Worm (Caenorhabditis elegans) whole organism, young adult: ENCODE results near the gene taf-8.

ENCODE experiments used
- B0035.1 ChIP-seq: sonication (generic microtip); optimal IDR thresholded peaks from 2 replicates; lab custom pipeline; 2016; ENCODE audit warnings: missing genetic modification characterization, mild to moderate bottlenecking, missing compliant biosample characterization, missing genotype, missing genetic modification reagents
- D2030.7 ChIP-seq: fragments of 200-800 bp; sonication (Bioruptor generic); IDR thresholded peaks from 2 replicates; pipeline ENCODE4 v1.3.6; 2022; ENCODE audit warnings: missing genetic modification reagents, missing genetic modification characterization, missing compliant biosample characterization
- F10E7.11 ChIP-seq: sonication (generic microtip); optimal IDR thresholded peaks from 2 replicates; lab custom pipeline; 2017; ENCODE audit warnings: mild to moderate bottlenecking, missing genetic modification characterization, moderate library complexity, missing compliant biosample characterization
- F37B4.10 ChIP-seq: fragments of 200-800 bp; sonication (Bioruptor generic); IDR thresholded peaks from 2 replicates; pipeline ENCODE4 v1.3.6; 2022; ENCODE audit warnings: missing genetic modification characterization, missing compliant biosample characterization
- F49E8.2 ChIP-seq: sonication (generic microtip); optimal IDR thresholded peaks from 3 replicates; lab custom pipeline; 2017; ENCODE audit warnings: missing genetic modification characterization, mild to moderate bottlenecking, missing compliant biosample characterization, antibody characterized with exemption, moderate library complexity; ENCODE audit not compliant: insufficient read depth
- F52B5.7 ChIP-seq: sonication (generic microtip); optimal IDR thresholded peaks from 2 replicates; lab custom pipeline; 2016; ENCODE audit warnings: mild to moderate bottlenecking, missing genetic modification characterization, missing compliant biosample characterization
- K12H6.12 ChIP-seq: fragments of 200-800 bp; sonication (Bioruptor generic); optimal IDR thresholded peaks from 2 replicates; lab custom pipeline; 2018; ENCODE audit warnings: mild to moderate bottlenecking, missing genetic modification characterization, missing compliant biosample characterization
- T07F8.4 ChIP-seq: sonication (generic microtip); optimal IDR thresholded peaks from 2 replicates; lab custom pipeline; 2016; ENCODE audit warnings: mild to moderate bottlenecking, missing genetic modification characterization, moderate library complexity, missing compliant biosample characterization
- Y53F4B.3 ChIP-seq: fragments of 200-800 bp; sonication (Bioruptor generic); IDR thresholded peaks from 2 replicates; pipeline ENCODE4 v1.3.6; 2022; ENCODE audit warnings: missing genetic modification reagents, missing genetic modification characterization, missing compliant biosample characterization
- Y53G8AR.9 ChIP-seq: fragments of 200-800 bp; sonication (Bioruptor generic); conservative IDR thresholded peaks from 2 replicates; pipeline ENCODE4 v1.3.6; 2022; ENCODE audit warnings: missing genetic modification reagents, missing genetic modification characterization, missing compliant biosample characterization
- ZK185.1 ChIP-seq: sonication (generic microtip); optimal IDR thresholded peaks from 2 replicates; lab custom pipeline; 2016; ENCODE audit warnings: mild to moderate bottlenecking, missing genetic modification characterization, missing compliant biosample characterization; ENCODE audit not compliant: poor library complexity, severe bottlenecking
- attf-5 ChIP-seq: fragments of 200-800 bp; sonication (Bioruptor generic); optimal IDR thresholded peaks from 2 replicates; lab custom pipeline; 2018; ENCODE audit warnings: mild to moderate bottlenecking, missing genetic modification characterization, missing compliant biosample characterization
- bed-1 ChIP-seq: fragments of 200-800 bp; sonication (Bioruptor generic); IDR thresholded peaks from 2 replicates; pipeline ENCODE4 v1.3.6; 2022; ENCODE audit warnings: missing genetic modification reagents, missing genetic modification characterization, missing compliant biosample characterization
- ceh-58 ChIP-seq: fragments of 200-800 bp; sonication (Bioruptor generic); IDR thresholded peaks from 2 replicates; pipeline ENCODE4 v1.3.6; 2022; ENCODE audit warnings: missing genetic modification characterization, missing compliant biosample characterization
- ceh-79 ChIP-seq: sonication (generic microtip); optimal IDR thresholded peaks from 2 replicates; lab custom pipeline; 2017; ENCODE audit warnings: mild to moderate bottlenecking, missing genetic modification characterization, missing compliant biosample characterization
- die-1 ChIP-seq: sonication (generic microtip); optimal IDR thresholded peaks from 2 replicates; lab custom pipeline; 2016; ENCODE audit warnings: missing genotype, mild to moderate bottlenecking, missing genetic modification characterization, missing compliant biosample characterization
- dox-1 ChIP-seq: fragments of 200-800 bp; sonication (Bioruptor generic); IDR thresholded peaks from 2 replicates; pipeline ENCODE4 v1.3.6; 2022; ENCODE audit warnings: missing genetic modification reagents, missing genetic modification characterization, missing compliant biosample characterization
- dpff-1 ChIP-seq: sonication (generic microtip); optimal IDR thresholded peaks from 2 replicates; lab custom pipeline; 2017; ENCODE audit warnings: mild to moderate bottlenecking, missing genetic modification characterization, missing compliant biosample characterization
- egl-18 ChIP-seq: fragments of 200-800 bp; sonication (Bioruptor generic); IDR thresholded peaks from 2 replicates; pipeline ENCODE4 v1.3.6; 2022; ENCODE audit warnings: missing genetic modification reagents, missing genetic modification characterization, missing compliant biosample characterization
- fkh-3 ChIP-seq: sonication (generic microtip); optimal IDR thresholded peaks from 2 replicates; lab custom pipeline; 2016; ENCODE audit warnings: mild to moderate bottlenecking, missing genetic modification characterization, missing compliant biosample characterization
- gei-17 ChIP-seq: fragments of 200-800 bp; sonication (Bioruptor generic); optimal IDR thresholded peaks from 2 replicates; lab custom pipeline; 2018; ENCODE audit warnings: mild to moderate bottlenecking, missing genetic modification characterization, missing compliant biosample characterization
- him-1 ChIP-seq: sonication (generic microtip); optimal IDR thresholded peaks from 2 replicates; lab custom pipeline; 2016; ENCODE audit warnings: missing genotype, missing genetic modification reagents, missing genetic modification characterization, missing compliant biosample characterization
- hlh-12 ChIP-seq: sonication (generic microtip); optimal IDR thresholded peaks from 2 replicates; lab custom pipeline; 2016; ENCODE audit warnings: missing genetic modification characterization, missing compliant biosample characterization
- hmg-1.2 ChIP-seq: fragments of 200-800 bp; sonication (Bioruptor generic); IDR thresholded peaks from 2 replicates; pipeline ENCODE4 v1.3.6; 2022; ENCODE audit warnings: missing genetic modification reagents, missing genetic modification characterization, missing compliant biosample characterization
- hmg-20 ChIP-seq: fragments of 200-800 bp; sonication (Bioruptor generic); IDR thresholded peaks from 2 replicates; pipeline ENCODE4 v1.3.6; 2022; ENCODE audit warnings: missing genetic modification reagents, missing genetic modification characterization, missing compliant biosample characterization
- hrde-1 ChIP-seq: sonication (generic microtip); optimal IDR thresholded peaks from 2 replicates; lab custom pipeline; 2016; ENCODE audit warnings: missing genetic modification characterization, mild to moderate bottlenecking, missing compliant biosample characterization, moderate library complexity, missing genotype, missing genetic modification reagents, borderline replicate concordance
- lag-1 ChIP-seq: fragments of 200-800 bp; sonication (Bioruptor generic); IDR thresholded peaks from 2 replicates; pipeline ENCODE4 v1.3.6; 2022; ENCODE audit warnings: missing genetic modification reagents, missing genetic modification characterization, missing compliant biosample characterization
- lin-35 ChIP-seq, 3 experiments: fragments of 150-350 bp in 2 of 3; sonication (generic microtip) in 1 of 3; optimal IDR thresholded peaks; 2 replicates each; lab custom pipeline; 2014 to 2018; ENCODE audit warnings: missing biosample characterization in 3 of 3, missing genetic modification characterization in 3 of 3, missing genetic modification reagents in 3 of 3
- lin-40 ChIP-seq: sonication (generic microtip); optimal IDR thresholded peaks from 2 replicates; lab custom pipeline; 2016; ENCODE audit warnings: missing genetic modification characterization, mild to moderate bottlenecking, missing compliant biosample characterization, missing genotype, missing genetic modification reagents
- lin-54 ChIP-seq: fragments of 200-800 bp; sonication (Bioruptor generic); optimal IDR thresholded peaks from 2 replicates; lab custom pipeline; 2018; ENCODE audit warnings: mild to moderate bottlenecking, missing genetic modification characterization, missing compliant biosample characterization
- lsl-1 ChIP-seq: fragments of 200-800 bp; sonication (Bioruptor generic); optimal IDR thresholded peaks from 2 replicates; lab custom pipeline; 2018; ENCODE audit warnings: mild to moderate bottlenecking, missing genetic modification characterization, moderate library complexity, missing compliant biosample characterization
- madf-10 ChIP-seq: sonication (generic microtip); optimal IDR thresholded peaks from 2 replicates; lab custom pipeline; 2016; ENCODE audit warnings: mild to moderate bottlenecking, missing genetic modification characterization, missing compliant biosample characterization
- madf-6 ChIP-seq: fragments of 200-800 bp; sonication (Bioruptor generic); IDR thresholded peaks from 2 replicates; pipeline ENCODE4 v1.3.6; 2022; ENCODE audit warnings: missing genetic modification reagents, missing genetic modification characterization, missing compliant biosample characterization
- mes-4 ChIP-seq: sonication (generic microtip); optimal IDR thresholded peaks from 2 replicates; lab custom pipeline; 2016; ENCODE audit warnings: missing genotype, missing genetic modification characterization, missing compliant biosample characterization
- mxl-1 ChIP-seq: sonication (generic microtip); optimal IDR thresholded peaks from 2 replicates; lab custom pipeline; 2016; ENCODE audit warnings: missing genetic modification characterization, missing compliant biosample characterization
- nhr-27 ChIP-seq: fragments of 200-800 bp; sonication (Bioruptor generic); optimal IDR thresholded peaks from 2 replicates; lab custom pipeline; 2018; ENCODE audit warnings: mild to moderate bottlenecking, missing genetic modification characterization, moderate library complexity, missing compliant biosample characterization
- pha-4 ChIP-seq: fragments of 150-350 bp; sonication (generic microtip); optimal IDR thresholded peaks from 2 replicates; lab custom pipeline; 2014; ENCODE audit warnings: missing biosample characterization, missing genetic modification reagents, missing genetic modification characterization
- snpc-1.3 ChIP-seq: sonication (generic microtip); optimal IDR thresholded peaks from 2 replicates; lab custom pipeline; 2017; ENCODE audit warnings: missing genetic modification characterization, mild to moderate bottlenecking, missing compliant biosample characterization, antibody characterized with exemption, moderate library complexity, missing genotype, missing genetic modification reagents; ENCODE audit not compliant: insufficient read depth
- snpc-3.4 ChIP-seq: sonication (generic microtip); optimal IDR thresholded peaks from 2 replicates; lab custom pipeline; 2017; ENCODE audit warnings: missing genetic modification characterization, mild to moderate bottlenecking, missing compliant biosample characterization, antibody characterized with exemption, moderate library complexity, missing genotype, missing genetic modification reagents
- somi-1 ChIP-seq: fragments of 200-800 bp; sonication (Bioruptor generic); optimal IDR thresholded peaks from 2 replicates; lab custom pipeline; 2018; ENCODE audit warnings: mild to moderate bottlenecking, missing genetic modification characterization, missing compliant biosample characterization
- tbp1 ChIP-seq: fragments of 200-800 bp; sonication (Bioruptor generic); optimal IDR thresholded peaks from 2 replicates; lab custom pipeline; 2018; ENCODE audit warnings: mild to moderate bottlenecking, missing genetic modification characterization, missing compliant biosample characterization
- tlf-1 ChIP-seq: fragments of 200-800 bp; sonication (Bioruptor generic); optimal IDR thresholded peaks from 2 replicates; lab custom pipeline; 2018; ENCODE audit warnings: mild to moderate bottlenecking, missing genetic modification characterization, missing compliant biosample characterization
- ztf-25 ChIP-seq: fragments of 200-800 bp; sonication (Bioruptor generic); IDR thresholded peaks from 2 replicates; pipeline ENCODE4 v1.3.6; 2022; ENCODE audit warnings: missing genetic modification reagents, missing genetic modification characterization, missing compliant biosample characterization

The taf-8 gene

ce11 chrII:9713083-9713482, 44.0 kb downstream of the taf-8 start (continued):
- TF ChIP-seq F10E7.11 (tag; lab: Kevin White, UChicago), result no peak
- TF ChIP-seq attf-5, result peak; percentile 33
- peak; percentile 33 for TF ChIP-seq snpc-1.3
- no peak for TF ChIP-seq ceh-58 (GFP tag; lab: Robert Waterston, UW)
- no peak for TF ChIP-seq lag-1 (GFP tag; lab: Robert Waterston, UW)
- TF ChIP-seq dpff-1 (tag; lab: Kevin White, UChicago), result no peak
- peak; percentile 95 for TF ChIP-seq tbp1 (GFP tag; lab: Kevin White, UChicago)
- peak; percentile 55 for TF ChIP-seq snpc-3.4 (tag; lab: Kevin White, UChicago)
- no peak for TF ChIP-seq bed-1 (GFP tag; lab: Robert Waterston, UW)
- no peak for TF ChIP-seq F37B4.10 (GFP tag; lab: Robert Waterston, UW)
- no peak for TF ChIP-seq hlh-12 (tag; lab: Kevin White, UChicago)
- no peak for TF ChIP-seq hmg-20
- TF ChIP-seq lin-35 (GFP tag; optimal IDR thresholded peaks at IDR 0.05; lab: Kevin White, UChicago), result no peak
- no peak for TF ChIP-seq gei-17 (GFP tag; lab: Kevin White, UChicago)
- TF ChIP-seq Y53F4B.3 (GFP tag; lab: Robert Waterston, UW), result peak; percentile 20; the same call in 1 of the 2 replicates
- TF ChIP-seq ceh-79 (tag; lab: Kevin White, UChicago), result no peak
- TF ChIP-seq somi-1, result no peak
- peak; percentile 71; the same call in 1 of the 2 replicates for TF ChIP-seq ztf-25 (GFP tag; lab: Robert Waterston, UW)
- TF ChIP-seq pha-4 (tag; lab: Kevin White, UChicago), result no peak
- TF ChIP-seq madf-6 (GFP tag; lab: Robert Waterston, UW), result peak; percentile 35; the same call in 1 of the 2 replicates
- TF ChIP-seq Y53G8AR.9 (GFP tag; lab: Robert Waterston, UW), result no peak
- peak; percentile 59 for TF ChIP-seq D2030.7 (GFP tag; lab: Robert Waterston, UW)
- no peak for TF ChIP-seq K12H6.12 (tag; lab: Kevin White, UChicago)
- no peak for TF ChIP-seq fkh-3 (tag; lab: Kevin White, UChicago)
- TF ChIP-seq dox-1, result no peak
- TF ChIP-seq him-1 (tag; lab: Kevin White, UChicago), result peak; percentile 32
- TF ChIP-seq lsl-1 (GFP tag; lab: Kevin White, UChicago), result peak; percentile 23
- peak; percentile 11 for TF ChIP-seq lin-54 (GFP tag; lab: Kevin White, UChicago)
- TF ChIP-seq mes-4 (tag; lab: Kevin White, UChicago), result no peak
- no peak for TF ChIP-seq mxl-1 (tag; lab: Kevin White, UChicago)
- peak; percentile 58 for TF ChIP-seq die-1
- TF ChIP-seq hmg-1.2 (GFP tag; lab: Robert Waterston, UW), result peak; percentile 41; the same call in 1 of the 2 replicates
- no peak for TF ChIP-seq madf-10
- no peak for TF ChIP-seq B0035.1 (tag; lab: Kevin White, UChicago)
- no peak for TF ChIP-seq hrde-1 (tag; lab: Kevin White, UChicago)
- no peak for TF ChIP-seq tlf-1
- TF ChIP-seq lin-40 (tag; lab: Kevin White, UChicago), result no peak
- no peak for TF ChIP-seq egl-18
- no peak for TF ChIP-seq nhr-27 (tag; lab: Kevin White, UChicago)
- TF ChIP-seq F52B5.7 (tag; lab: Kevin White, UChicago), result no peak
- TF ChIP-seq ZK185.1 (tag; lab: Kevin White, UChicago), result no peak
- TF ChIP-seq F49E8.2 (tag; lab: Kevin White, UChicago), result no peak
- no peak for TF ChIP-seq T07F8.4
